Fruit fly (Drosophila melanogaster): ENCODE data around the gene Ir7e.

Gene Ir7e

dm6 chrX:7893411-7894122, 12.1 kb upstream of the Ir7e start, which contains the start of the genes CG45089, ND-MNLL and p115 (continued):
- peak; percentile 74 for TF ChIP-seq B-H2 (GFP tag; optimal IDR thresholded peaks at IDR 0.05)
- TF ChIP-seq lilli (GFP tag; optimal IDR thresholded peaks at IDR 0.05), result peak; percentile 81
- TF ChIP-seq sim (GFP tag; IDR thresholded peaks at IDR 0.05), result no peak
- TF ChIP-seq CG31224 (GFP tag; IDR thresholded peaks at IDR 0.05), result no peak
- peak; percentile 20 for TF ChIP-seq gro (GFP tag; optimal IDR thresholded peaks at IDR 0.05)
- no peak for TF ChIP-seq sc (optimal IDR thresholded peaks at IDR 0.05)
- peak; percentile 6 for TF ChIP-seq sc (GFP tag; optimal IDR thresholded peaks at IDR 0.05)
- TF ChIP-seq ase (GFP tag; IDR thresholded peaks at IDR 0.05), result no peak
- TF ChIP-seq pzg (GFP tag; optimal IDR thresholded peaks at IDR 0.05), result peak; percentile 59
- peak; percentile 89 for TF ChIP-seq Sry-β (GFP tag; optimal IDR thresholded peaks at IDR 0.05)
- peak; percentile 65 for TF ChIP-seq CG13775 (GFP tag; optimal IDR thresholded peaks at IDR 0.05)
- TF ChIP-seq CG8281 (tag; optimal IDR thresholded peaks at IDR 0.05), result peak; percentile 15
- TF ChIP-seq CG1832 (GFP tag; optimal IDR thresholded peaks at IDR 0.05), result no peak
- TF ChIP-seq Hr51 (GFP tag; optimal IDR thresholded peaks at IDR 0.05), result peak; percentile 35 to 64
- TF ChIP-seq oc (tag; optimal IDR thresholded peaks at IDR 0.05), result peak; percentile 31
- TF ChIP-seq CG4328 (GFP tag; optimal IDR thresholded peaks at IDR 0.05), result peak; percentile 63
- peak; percentile 33 for TF ChIP-seq CG1602 (GFP tag; optimal IDR thresholded peaks at IDR 0.05)
- TF ChIP-seq exex (tag; optimal IDR thresholded peaks at IDR 0.05), result peak; percentile 32
- peak; percentile 23; the same call in 1 of the 2 replicates for TF ChIP-seq Adf1 (GFP tag; IDR thresholded peaks at IDR 0.05)
- TF ChIP-seq CG10209 (GFP tag; optimal IDR thresholded peaks at IDR 0.05), result peak; percentile 25
- TF ChIP-seq ranshi (GFP tag; IDR thresholded peaks at IDR 0.05), result no peak
- 0 out of 3 replicates have a peak, but pooled peaks have one; percentile 14 for TF ChIP-seq H15 (GFP tag; IDR thresholded peaks at IDR 0.05)
- TF ChIP-seq Abd-B (GFP tag; optimal IDR thresholded peaks at IDR 0.05), result peak; percentile 65
- peak; percentile 43; the same call in 1 of the 2 replicates for TF ChIP-seq CG32532 (GFP tag; IDR thresholded peaks at IDR 0.05)
- TF ChIP-seq CG2712 (tag; optimal IDR thresholded peaks at IDR 0.05), result peak; percentile 81
- peak; percentile 65 for TF ChIP-seq CG11504 (tag; optimal IDR thresholded peaks at IDR 0.05)
- peak; percentile 53; the same call in 2 of the 3 replicates for TF ChIP-seq tgo (GFP tag; IDR thresholded peaks at IDR 0.05)
- TF ChIP-seq phol (tag; optimal IDR thresholded peaks at IDR 0.05), result peak; percentile 69
- peak; percentile 72 for TF ChIP-seq CG13424 (tag; optimal IDR thresholded peaks at IDR 0.05)
- peak; percentile 46 for TF ChIP-seq caup (GFP tag; optimal IDR thresholded peaks at IDR 0.05; ENCODE audit: severe bottlenecking)
- peak; percentile 86 for TF ChIP-seq Med (GFP tag)
- TF ChIP-seq Dad (GFP tag; optimal IDR thresholded peaks at IDR 0.05), result peak; percentile 4
- TF ChIP-seq CG14860 (GFP tag; IDR thresholded peaks at IDR 0.05; ENCODE audit: partially characterized antibody), result peak; percentile 61; the same call in 2 of the 3 replicates
- peak; percentile 45 for TF ChIP-seq HLH4C (GFP tag; IDR thresholded peaks at IDR 0.05; ENCODE audit: partially characterized antibody)
- TF ChIP-seq Hr3 (GFP tag; optimal IDR thresholded peaks at IDR 0.05), result peak; percentile 69
- TF ChIP-seq CG10543 (GFP tag; optimal IDR thresholded peaks at IDR 0.05), result peak; percentile 50
- TF ChIP-seq zfh2 (GFP tag; optimal IDR thresholded peaks at IDR 0.05), result peak; percentile 48
- TF ChIP-seq CG30431 (GFP tag; optimal IDR thresholded peaks at IDR 0.05), result no peak
- peak; percentile 51 for TF ChIP-seq sisA (GFP tag; IDR thresholded peaks at IDR 0.05)
- TF ChIP-seq CG9215 (GFP tag; IDR thresholded peaks at IDR 0.05), result peak; percentile 25; the same call in 1 of the 2 replicates
- TF ChIP-seq Antp (GFP tag; optimal IDR thresholded peaks at IDR 0.05), result peak; percentile 30
- TF ChIP-seq CG17328 (GFP tag; IDR thresholded peaks at IDR 0.05), result 0 out of 2 replicates have a peak, but pooled peaks have one; percentile 42
- peak; percentile 80 for TF ChIP-seq Xbp1 (GFP tag; optimal IDR thresholded peaks at IDR 0.05)
- TF ChIP-seq CG10979 (tag; optimal IDR thresholded peaks at IDR 0.05), result peak; percentile 50
- TF ChIP-seq chm (GFP tag; IDR thresholded peaks at IDR 0.05), result no peak
- peak; percentile 27 for TF ChIP-seq CG1603 (tag; optimal IDR thresholded peaks at IDR 0.05)
- TF ChIP-seq CG3281 (GFP tag; optimal IDR thresholded peaks at IDR 0.05), result peak; percentile 53
- 0 out of 3 replicates have a peak, but pooled peaks have one; percentile 9 for TF ChIP-seq CG11695 (GFP tag; IDR thresholded peaks at IDR 0.05)
